Fruit fly (Drosophila melanogaster): ENCODE data around the gene Pfas.
A peak's percentile ranks its signal among the peaks of the same experiment; 100 is the strongest.

Gene Pfas

dm6 chr2L:6081134-6081832, 35.4 kb upstream of the Pfas start:
- TF ChIP-seq CTCF (optimal IDR thresholded peaks at IDR 0.05) (no peak), CG8478 (optimal IDR thresholded peaks at IDR 0.05) (no peak)

- no peak for TF ChIP-seq CG8478 (optimal IDR thresholded peaks at IDR 0.05)
- TF ChIP-seq CTCF (optimal IDR thresholded peaks at IDR 0.05) = no peak
These were observed 34.5 kb upstream of the Pfas start for dm6 chr2L:6080329-6080728.

DNA sequence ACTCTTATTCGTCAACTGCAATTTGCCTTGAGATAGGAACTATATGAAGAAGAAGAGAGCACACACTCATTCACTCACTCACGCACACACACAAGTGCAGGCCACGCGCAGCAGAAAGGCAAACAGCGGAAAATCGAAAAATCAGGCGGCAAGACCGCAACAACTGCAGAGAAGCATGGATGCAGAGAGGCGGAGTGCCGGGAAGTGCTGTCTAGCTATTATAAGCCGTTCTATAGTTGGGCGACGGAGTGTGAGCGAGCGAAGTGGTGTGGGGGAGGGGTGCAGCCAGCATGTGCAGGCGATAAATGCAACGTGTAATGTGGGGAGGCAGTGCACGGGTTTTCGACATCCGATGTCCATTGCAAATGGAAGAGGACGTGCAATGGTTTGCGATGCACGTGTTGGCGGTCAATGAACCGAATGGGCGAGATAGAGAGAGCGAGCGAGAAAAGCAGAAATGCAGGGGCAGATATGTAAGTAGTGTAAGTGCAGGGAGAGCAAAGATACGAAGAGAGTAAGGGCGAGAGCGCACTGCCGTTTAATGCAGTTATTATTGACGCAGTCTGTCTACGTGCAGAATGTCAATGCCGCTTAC, 33.0 kb upstream of the Pfas start:
- TF ChIP-seq CG8478 (optimal IDR thresholded peaks at IDR 0.05) = no peak
- TF ChIP-seq CTCF (optimal IDR thresholded peaks at IDR 0.05) = no peak

DNA sequence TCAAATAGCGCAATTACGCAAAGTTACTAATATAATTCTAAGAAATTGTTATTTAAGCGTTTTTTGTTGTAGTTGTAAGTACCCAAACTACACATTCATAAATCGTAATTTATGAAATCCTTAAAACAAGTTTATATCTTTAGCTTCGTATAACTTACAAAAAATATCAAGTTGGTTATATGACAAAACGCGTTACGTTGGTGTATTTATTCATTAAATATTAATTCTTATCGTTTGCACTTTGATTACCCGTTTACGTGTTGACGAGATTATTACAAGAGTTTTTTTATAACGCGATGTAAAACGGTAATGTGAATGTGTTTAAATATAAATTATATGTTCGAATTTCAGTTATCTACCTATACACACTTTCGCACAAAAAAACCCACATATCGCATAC, 31.8 kb upstream of the Pfas start:
- TF ChIP-seq CTCF (optimal IDR thresholded peaks at IDR 0.05) = no peak
- no peak for TF ChIP-seq CG8478 (optimal IDR thresholded peaks at IDR 0.05)

- no peak for TF ChIP-seq CG8478 (optimal IDR thresholded peaks at IDR 0.05)
- TF ChIP-seq CTCF (optimal IDR thresholded peaks at IDR 0.05) = no peak
These were observed 31.0 kb upstream of the Pfas start for dm6 chr2L:6076829-6077364.

dm6 chr2L:6076143-6076542, 30.3 kb upstream of the Pfas start:
- TF ChIP-seq CG8478 (optimal IDR thresholded peaks at IDR 0.05) (no peak), CTCF (optimal IDR thresholded peaks at IDR 0.05) (no peak)

DNA sequence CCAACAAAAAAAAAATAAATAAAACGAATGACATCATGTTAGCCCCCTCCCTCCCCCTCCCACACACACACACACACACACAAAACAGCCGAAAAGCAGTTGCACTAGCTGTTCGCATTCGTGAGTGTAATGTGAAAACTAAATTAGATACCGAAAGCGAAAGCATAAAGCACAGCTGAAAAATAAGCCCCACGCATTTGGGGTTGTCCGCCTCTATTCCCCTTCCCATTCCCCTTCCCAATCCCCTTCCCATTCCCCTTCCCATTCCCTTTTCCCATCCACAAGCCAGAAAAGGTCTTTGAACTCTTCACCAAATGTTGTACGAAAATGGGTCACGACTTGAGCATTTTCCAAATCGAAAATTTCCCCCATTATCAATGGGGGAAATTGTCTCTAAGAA, 29.5 kb upstream of the Pfas start:
- TF ChIP-seq CG8478 (optimal IDR thresholded peaks at IDR 0.05) (no peak), CTCF (optimal IDR thresholded peaks at IDR 0.05) (no peak)

dm6 chr2L:6074314-6074713, 28.5 kb upstream of the Pfas start:
- TF ChIP-seq CTCF (optimal IDR thresholded peaks at IDR 0.05) (no peak), CG8478 (optimal IDR thresholded peaks at IDR 0.05) (no peak)

DNA sequence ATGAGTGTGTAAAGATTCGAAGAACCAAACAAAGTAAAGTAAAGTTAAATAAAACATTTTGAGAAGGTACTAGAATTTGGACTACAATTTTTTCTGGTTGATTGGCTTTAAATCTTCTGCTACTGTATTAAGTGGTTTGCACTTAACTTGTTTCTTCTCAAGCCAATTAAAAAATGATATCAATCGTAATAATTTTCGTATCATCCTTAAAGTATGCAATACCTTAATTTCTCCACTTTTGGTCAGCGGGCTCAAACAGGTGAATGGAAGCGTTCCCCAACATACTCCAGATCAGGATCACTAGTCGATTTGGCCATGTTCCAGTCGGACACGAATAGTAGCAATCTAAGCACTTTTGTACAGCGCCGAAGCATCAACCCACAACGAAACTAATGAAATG, 28.0 kb upstream of the Pfas start:
- TF ChIP-seq CTCF (optimal IDR thresholded peaks at IDR 0.05) = no peak
- TF ChIP-seq CG8478 (optimal IDR thresholded peaks at IDR 0.05) = no peak

DNA sequence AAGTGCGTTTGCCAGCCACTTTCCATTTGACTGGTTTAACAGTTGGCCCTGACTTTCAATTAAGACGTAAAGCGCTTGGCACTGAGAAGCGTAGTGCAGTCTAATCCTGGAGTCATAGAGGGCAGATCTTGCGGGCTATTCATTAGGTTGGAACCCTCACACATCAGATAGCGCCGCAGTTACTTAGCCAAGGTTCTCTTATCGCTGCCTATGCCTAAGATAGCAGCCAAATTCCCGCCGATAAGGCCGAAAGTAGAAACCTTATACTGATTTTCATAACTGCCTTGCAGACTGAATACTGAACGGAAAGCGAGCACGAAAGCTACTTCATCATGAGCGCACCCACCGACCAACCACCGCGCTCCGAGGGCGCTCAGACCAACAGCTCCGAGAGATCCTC, 26.3 kb upstream of the Pfas start:
- TF ChIP-seq CTCF (optimal IDR thresholded peaks at IDR 0.05) = no peak
- no peak for TF ChIP-seq CG8478 (optimal IDR thresholded peaks at IDR 0.05)

DNA sequence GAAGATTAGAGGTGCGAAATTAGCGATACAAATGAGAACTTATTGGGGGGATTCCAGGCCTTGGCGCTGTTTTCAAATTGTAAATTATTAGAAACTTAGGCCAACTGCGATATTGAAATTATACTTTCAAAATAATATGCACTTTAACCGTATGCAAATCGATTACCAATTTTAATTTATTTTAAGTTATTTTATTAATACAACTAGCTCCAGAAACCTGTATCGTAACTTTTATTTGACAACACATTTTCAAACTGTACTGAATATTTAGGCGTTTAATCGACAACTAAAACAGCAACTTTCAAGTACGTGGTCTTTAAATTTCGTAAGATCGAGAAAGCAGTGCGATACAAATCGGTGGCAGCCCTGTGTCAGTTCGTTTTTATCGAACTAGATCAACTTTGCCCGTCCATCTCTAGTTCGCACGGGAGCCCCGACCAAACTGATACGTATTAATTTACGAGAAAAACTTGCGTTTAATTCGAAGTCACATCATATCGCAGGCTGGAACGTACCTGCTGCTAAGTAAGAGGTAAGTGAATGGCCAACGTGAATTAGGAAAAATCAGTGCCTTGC, 24.9 kb upstream of the Pfas start, which contains the start of the genes CG9154 and Kr-h2:
TSS of gene CG9154 (minus strand) at position 31 of the 576 bp plus-strand sequence.
TSS of gene Kr-h2 (plus strand) at position 335 of the 576 bp plus-strand sequence.
- TF ChIP-seq CTCF (optimal IDR thresholded peaks at IDR 0.05) = peak in 1 of 2 experiments; percentile 37
- no peak for TF ChIP-seq CG8478 (optimal IDR thresholded peaks at IDR 0.05)

DNA sequence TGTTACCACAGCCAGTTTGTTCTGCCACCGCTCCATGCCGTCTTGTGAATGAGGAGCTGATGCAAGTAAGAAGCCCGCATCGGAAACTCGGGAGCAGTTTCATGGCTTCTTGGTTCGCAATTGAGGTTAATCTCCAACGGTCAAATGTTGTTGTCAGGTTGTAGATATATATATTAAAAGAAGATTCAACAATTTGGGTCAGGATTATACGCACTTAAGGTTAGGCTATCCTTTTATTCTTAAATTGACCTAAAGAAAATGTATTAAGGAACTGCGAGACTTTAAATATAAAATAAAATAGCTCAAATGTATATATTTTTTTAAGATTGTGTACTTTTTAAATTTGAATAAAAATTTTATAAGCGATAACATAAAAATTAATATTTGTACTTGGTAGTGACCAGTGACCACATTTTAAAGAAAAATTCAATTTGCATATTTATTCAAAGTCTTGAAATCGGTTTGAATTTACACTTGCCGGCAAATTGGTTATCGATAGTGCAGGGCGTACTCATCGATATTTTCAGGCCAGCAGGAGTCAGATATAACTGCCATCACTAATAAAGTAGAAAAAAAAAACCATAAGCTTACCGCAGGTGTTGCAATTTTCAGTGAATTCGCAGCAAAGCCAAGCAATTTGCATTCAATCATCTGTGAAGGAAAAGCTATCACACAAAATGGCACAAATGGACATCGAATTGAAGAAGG, 22.8 kb upstream of the Pfas start, which contains the start of the genes CG9150 and Pfdn1:
TSS of gene CG9150 (minus strand) at position 51 of the 708 bp plus-strand sequence.
TSS of gene Pfdn1 (plus strand) at position 536 of the 708 bp plus-strand sequence.
- TF ChIP-seq CG8478 (optimal IDR thresholded peaks at IDR 0.05) (no peak), CTCF (optimal IDR thresholded peaks at IDR 0.05) (no peak)

DNA sequence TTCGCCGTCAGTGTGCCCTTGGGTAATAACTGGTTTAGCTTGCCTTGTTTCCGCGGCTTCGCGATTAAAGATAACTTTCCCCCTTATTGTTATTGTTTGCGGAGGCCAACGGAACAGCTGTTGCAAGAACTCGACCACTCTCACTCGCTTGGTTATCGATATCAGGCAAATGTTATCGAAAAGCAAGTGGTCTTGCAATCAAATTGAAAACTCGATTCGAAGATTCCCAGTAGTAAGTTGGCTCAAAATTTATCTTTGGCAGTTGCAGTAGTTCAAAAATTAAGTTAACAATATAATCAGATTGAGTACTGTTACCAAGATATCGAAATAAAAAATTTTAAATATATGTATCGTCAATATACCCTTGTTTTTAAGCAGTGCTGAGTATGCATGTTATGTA, 20.0 kb upstream of the Pfas start, which contains the start of the genes Fbw5 and CG9147:
TSS of gene Fbw5 (minus strand) at position 131 of the 400 bp plus-strand sequence.
TSS of gene CG9147 (plus strand) at position 175 of the 400 bp plus-strand sequence.
- TF ChIP-seq CTCF (optimal IDR thresholded peaks at IDR 0.05) (no peak), CG8478 (optimal IDR thresholded peaks at IDR 0.05) (no peak)

DNA sequence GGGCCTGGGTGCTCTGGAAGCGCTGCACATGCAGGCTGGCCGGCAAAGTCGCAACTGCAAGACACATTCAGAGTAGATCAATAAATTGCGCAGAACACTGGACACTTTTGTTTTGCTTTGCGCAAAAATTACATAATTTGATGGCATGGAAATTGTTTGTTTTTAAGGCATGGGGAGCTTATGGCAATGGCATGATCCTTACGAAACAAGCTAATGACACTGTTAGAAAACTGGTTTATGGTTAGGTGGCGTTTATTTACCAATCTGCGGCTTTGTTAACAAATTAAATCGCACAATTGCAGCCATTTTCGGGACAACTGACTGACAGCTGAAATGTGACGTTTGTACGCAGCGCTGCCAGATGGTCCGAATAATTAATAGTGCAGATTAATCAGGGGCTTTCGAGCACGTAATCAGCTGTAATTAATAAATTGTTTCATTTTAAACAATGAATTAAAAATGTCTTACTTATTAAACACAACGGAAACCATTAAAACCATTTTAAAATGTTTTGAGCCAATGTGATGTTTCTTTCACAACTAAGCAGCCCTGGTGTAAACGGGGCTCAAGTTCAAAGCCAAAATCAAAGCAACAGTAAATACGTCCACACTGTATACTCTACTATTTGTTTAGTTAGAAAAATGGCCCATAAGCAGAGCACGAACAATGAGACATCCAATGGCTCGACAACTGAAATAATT, 16.7 kb upstream of the Pfas start, which contains the start of the genes ND-51 and CG13994:
TSS of gene ND-51 (minus strand) at position 376 of the 701 bp plus-strand sequence.
TSS of gene CG13994 (plus strand) at position 608 of the 701 bp plus-strand sequence.
- TF ChIP-seq CTCF (optimal IDR thresholded peaks at IDR 0.05) = no peak
